Worm (Caenorhabditis elegans) whole organism, L2 larva: ENCODE results near the gene xbx-4.

Experiments used
- C34F6.9 ChIP-seq: fragments of 150-350 bp; optimal IDR thresholded peaks from 2 replicates; lab custom pipeline; 2014; ENCODE audit warnings: missing biosample characterization, missing genetic modification characterization
- F13H6.1 ChIP-seq: sonication (generic microtip); optimal IDR thresholded peaks from 2 replicates; lab custom pipeline; 2016; ENCODE audit warnings: missing genetic modification characterization, missing compliant biosample characterization
- ZK546.5 ChIP-seq: sonication (generic microtip); optimal IDR thresholded peaks from 2 replicates; lab custom pipeline; 2017; ENCODE audit warnings: missing biosample characterization, missing genetic modification characterization
- alr-1 ChIP-seq: fragments of 150-350 bp; optimal IDR thresholded peaks from 2 replicates; lab custom pipeline; 2014; ENCODE audit warnings: missing biosample characterization, missing genetic modification characterization
- aly-2 ChIP-seq: fragments of 150-350 bp; optimal IDR thresholded peaks from 2 replicates; lab custom pipeline; 2014; ENCODE audit warnings: missing biosample characterization, missing genetic modification characterization
- blmp-1 ChIP-seq: sonication (generic microtip); optimal IDR thresholded peaks from 2 replicates; lab custom pipeline; 2017; ENCODE audit warnings: missing genetic modification characterization, mild to moderate bottlenecking, missing compliant biosample characterization, antibody characterized with exemption, moderate library complexity; ENCODE audit not compliant: insufficient read depth
- ceh-16 ChIP-seq: fragments of 150-350 bp; optimal IDR thresholded peaks from 2 replicates; lab custom pipeline; 2014; ENCODE audit warnings: missing biosample characterization, missing genetic modification characterization
- ceh-82 ChIP-seq: fragments of 150-350 bp; optimal IDR thresholded peaks from 2 replicates; lab custom pipeline; 2014; ENCODE audit warnings: missing biosample characterization, missing genetic modification characterization
- crh-2 ChIP-seq: sonication (generic microtip); optimal IDR thresholded peaks from 2 replicates; lab custom pipeline; 2017; ENCODE audit warnings: missing biosample characterization, missing genetic modification characterization
- egl-27 ChIP-seq: sonication (generic microtip); optimal IDR thresholded peaks from 3 replicates; lab custom pipeline; 2017; ENCODE audit warnings: missing biosample characterization, missing genetic modification reagents, missing genetic modification characterization
- elt-1 ChIP-seq: fragments of 150-350 bp; optimal IDR thresholded peaks from 2 replicates; lab custom pipeline; 2014; ENCODE audit warnings: missing biosample characterization, missing genetic modification characterization
- elt-3 ChIP-seq: sonication (generic microtip); optimal IDR thresholded peaks from 2 replicates; lab custom pipeline; 2017; ENCODE audit warnings: missing biosample characterization, missing genetic modification characterization
- fos-1 ChIP-seq: fragments of 150-350 bp; optimal IDR thresholded peaks from 2 replicates; lab custom pipeline; 2014; ENCODE audit warnings: missing biosample characterization, missing genetic modification characterization
- gmeb-1 ChIP-seq: fragments of 150-350 bp; optimal IDR thresholded peaks from 2 replicates; lab custom pipeline; 2014; ENCODE audit warnings: missing biosample characterization, missing genetic modification characterization
- lin-13 ChIP-seq: fragments of 150-350 bp; optimal IDR thresholded peaks from 2 replicates; lab custom pipeline; 2014; ENCODE audit warnings: missing biosample characterization, missing genetic modification reagents, missing genetic modification characterization
- lin-39 ChIP-seq: fragments of 150-350 bp; optimal IDR thresholded peaks from 2 replicates; lab custom pipeline; 2014; ENCODE audit warnings: missing biosample characterization, missing genetic modification reagents, missing genetic modification characterization
- lsy-2 ChIP-seq, 2 experiments: fragments of 150-350 bp in 1 of 2; sonication (generic microtip) in 1 of 2; optimal IDR thresholded peaks; 2 replicates each; lab custom pipeline; 2014 to 2017; ENCODE audit warnings: missing biosample characterization in 2 of 2, missing genetic modification characterization in 2 of 2
- mdl-1 ChIP-seq, 2 experiments: fragments of 150-350 bp in 1 of 2; sonication (generic microtip) in 1 of 2; optimal IDR thresholded peaks; 2 replicates each; lab custom pipeline; 2017; ENCODE audit warnings: missing biosample characterization in 2 of 2, missing genetic modification characterization in 2 of 2
- nhr-10 ChIP-seq: sonication (generic microtip); optimal IDR thresholded peaks from 2 replicates; lab custom pipeline; 2017; ENCODE audit warnings: missing biosample characterization, missing genetic modification characterization
- nhr-11 ChIP-seq: fragments of 150-350 bp; optimal IDR thresholded peaks from 2 replicates; lab custom pipeline; 2014; ENCODE audit warnings: missing biosample characterization, missing genetic modification characterization
- nhr-12 ChIP-seq: fragments of 150-350 bp; optimal IDR thresholded peaks from 2 replicates; lab custom pipeline; 2014; ENCODE audit warnings: missing biosample characterization, missing genetic modification characterization
- nhr-21 ChIP-seq: fragments of 150-350 bp; optimal IDR thresholded peaks from 2 replicates; lab custom pipeline; 2014; ENCODE audit warnings: missing biosample characterization, missing genetic modification characterization
- nhr-23 ChIP-seq: fragments of 150-350 bp; optimal IDR thresholded peaks from 2 replicates; lab custom pipeline; 2014; ENCODE audit warnings: missing biosample characterization, missing genetic modification reagents, missing genetic modification characterization
- nhr-25 ChIP-seq: fragments of 150-350 bp; sonication (generic microtip); optimal IDR thresholded peaks from 3 replicates; lab custom pipeline; 2014; ENCODE audit warnings: missing biosample characterization, missing genetic modification characterization
- nhr-6 ChIP-seq: fragments of 150-350 bp; optimal IDR thresholded peaks from 2 replicates; lab custom pipeline; 2014; ENCODE audit warnings: missing biosample characterization, missing genetic modification characterization
- peb-1 ChIP-seq: fragments of 150-350 bp; optimal IDR thresholded peaks from 2 replicates; lab custom pipeline; 2014; ENCODE audit warnings: missing biosample characterization, missing genetic modification characterization
- sem-4 ChIP-seq: fragments of 150-350 bp; optimal IDR thresholded peaks from 2 replicates; lab custom pipeline; 2014; ENCODE audit warnings: missing biosample characterization, missing genetic modification reagents, missing genetic modification characterization
- skn-1 ChIP-seq: sonication (generic microtip); optimal IDR thresholded peaks from 2 replicates; lab custom pipeline; 2017; ENCODE audit warnings: missing biosample characterization, missing genetic modification characterization
- sma-3 ChIP-seq: sonication (generic microtip); optimal IDR thresholded peaks from 2 replicates; lab custom pipeline; 2016; ENCODE audit warnings: missing genetic modification reagents, missing genetic modification characterization, missing compliant biosample characterization
- sma-9 ChIP-seq, 2 experiments: fragments of 150-350 bp in 1 of 2; sonication (generic microtip) in 1 of 2; optimal IDR thresholded peaks; 2 replicates each; lab custom pipeline; 2014 to 2016; ENCODE audit warnings: missing genetic modification characterization in 2 of 2, mild to moderate bottlenecking in 1 of 2, missing biosample characterization in 1 of 2, missing compliant biosample characterization in 1 of 2, missing genetic modification reagents in 1 of 2, moderate library complexity in 1 of 2
- unc-39 ChIP-seq: fragments of 150-350 bp; optimal IDR thresholded peaks from 2 replicates; lab custom pipeline; 2014; ENCODE audit warnings: missing biosample characterization, missing genetic modification characterization
- unc-55 ChIP-seq: fragments of 150-350 bp; sonication (generic microtip); optimal IDR thresholded peaks from 3 replicates; lab custom pipeline; 2014; ENCODE audit warnings: missing biosample characterization, missing genetic modification reagents, missing genetic modification characterization
- ztf-11 ChIP-seq: sonication (generic microtip); optimal IDR thresholded peaks from 2 replicates; lab custom pipeline; 2017; ENCODE audit warnings: missing biosample characterization, missing genetic modification characterization

Gene xbx-4

DNA sequence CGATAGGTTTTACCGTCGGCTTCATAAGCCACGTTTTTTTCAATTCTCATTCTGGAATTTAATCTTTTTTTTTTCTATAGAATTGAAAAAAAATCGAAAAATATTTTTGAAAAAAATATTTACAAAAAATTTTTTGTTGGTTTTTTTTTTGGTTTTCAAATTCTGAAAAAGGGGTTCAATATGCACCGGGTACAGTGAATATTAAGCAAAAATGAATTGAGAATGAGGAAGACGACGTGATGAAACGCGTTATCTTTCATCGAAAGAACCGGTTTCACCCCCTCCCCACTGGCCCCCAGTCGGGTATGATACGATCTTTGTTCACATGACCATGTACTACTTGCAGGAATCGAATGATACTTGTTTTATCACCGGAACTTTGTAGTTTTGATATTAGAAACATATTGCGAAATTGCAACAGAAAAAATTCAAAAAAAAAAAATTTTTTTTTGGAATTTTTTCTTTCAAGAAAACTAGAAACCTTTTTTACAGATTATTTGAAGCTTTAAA is 34.9 kb downstream of the xbx-4 start, which contains the start of gene C54E4.5:
TSS of gene C54E4.5 (minus strand) at position 51 of the 510 bp plus-strand sequence.
- peak; percentile 80 for TF ChIP-seq sma-9 (GFP tag; optimal IDR thresholded peaks at IDR 0.05; lab: Kevin White, UChicago)
- TF ChIP-seq sma-9 (tag; optimal IDR thresholded peaks at IDR 0.05; lab: Kevin White, UChicago), result no peak
- TF ChIP-seq nhr-10, result no peak
- peak; percentile 44 for TF ChIP-seq blmp-1 (tag; lab: Kevin White, UChicago)
- TF ChIP-seq fos-1 (tag; lab: Kevin White, UChicago), result no peak
- peak; percentile 52 for TF ChIP-seq sma-3
- TF ChIP-seq ceh-82, result no peak
- no peak for TF ChIP-seq nhr-6
- peak; percentile 53 for TF ChIP-seq nhr-21
- no peak for TF ChIP-seq ztf-11 (tag; lab: Kevin White, UChicago)
- peak; percentile 38 for TF ChIP-seq gmeb-1 (tag; lab: Kevin White, UChicago)
- peak; percentile 54 for TF ChIP-seq egl-27 (tag; lab: Kevin White, UChicago)
- no peak for TF ChIP-seq C34F6.9 (tag; lab: Kevin White, UChicago)
- TF ChIP-seq mdl-1 (tag; optimal IDR thresholded peaks at IDR 0.05; lab: Kevin White, UChicago), result no peak
- no peak for TF ChIP-seq nhr-11 (tag; lab: Kevin White, UChicago)
- TF ChIP-seq sem-4, result no peak
- TF ChIP-seq nhr-25 (tag; lab: Kevin White, UChicago), result peak; percentile 70
- peak; percentile 6 for TF ChIP-seq crh-2
- peak; percentile 3 for TF ChIP-seq ceh-16 (tag; lab: Kevin White, UChicago)

DNA sequence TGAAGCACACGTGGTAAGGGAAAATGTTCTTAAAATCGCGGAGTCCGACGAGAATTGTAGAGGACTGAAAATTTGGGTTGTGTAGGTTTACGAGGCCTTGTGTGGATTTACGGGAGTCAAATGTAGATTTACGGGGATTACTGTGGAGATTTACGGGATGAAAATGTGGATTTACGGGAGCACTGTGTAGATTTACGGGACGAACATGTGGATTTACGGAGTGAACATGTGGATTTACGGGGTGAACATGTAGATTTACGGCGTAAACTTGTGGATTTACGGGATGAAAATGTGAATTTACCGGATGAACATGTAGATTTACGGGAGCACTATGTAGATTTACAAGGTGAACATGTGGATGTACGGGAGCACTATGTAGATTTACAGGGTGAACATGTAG is 41.8 kb downstream of the xbx-4 start:
- no peak for TF ChIP-seq peb-1 (tag; lab: Kevin White, UChicago)
- TF ChIP-seq elt-1 (tag; lab: Kevin White, UChicago), result no peak
- TF ChIP-seq lin-13 (GFP tag; lab: Kevin White, UChicago), result no peak
- TF ChIP-seq F13H6.1, result no peak
- TF ChIP-seq aly-2, result no peak
- no peak for TF ChIP-seq nhr-21
- no peak for TF ChIP-seq skn-1
- no peak for TF ChIP-seq nhr-11 (tag; lab: Kevin White, UChicago)
- TF ChIP-seq lsy-2 (tag; optimal IDR thresholded peaks at IDR 0.05; lab: Kevin White, UChicago), result no peak
- no peak for TF ChIP-seq blmp-1 (tag; lab: Kevin White, UChicago)
- no peak for TF ChIP-seq ceh-16 (tag; lab: Kevin White, UChicago)
- TF ChIP-seq alr-1, result no peak
- no peak for TF ChIP-seq sem-4
- no peak for TF ChIP-seq ztf-11 (tag; lab: Kevin White, UChicago)
- TF ChIP-seq lin-39 (tag; lab: Kevin White, UChicago), result no peak
- TF ChIP-seq elt-3 (tag; lab: Kevin White, UChicago), result no peak
- no peak for TF ChIP-seq unc-39 (tag; lab: Kevin White, UChicago)
- no peak for TF ChIP-seq mdl-1 (tag; optimal IDR thresholded peaks at IDR 0.05; lab: Kevin White, UChicago)

DNA sequence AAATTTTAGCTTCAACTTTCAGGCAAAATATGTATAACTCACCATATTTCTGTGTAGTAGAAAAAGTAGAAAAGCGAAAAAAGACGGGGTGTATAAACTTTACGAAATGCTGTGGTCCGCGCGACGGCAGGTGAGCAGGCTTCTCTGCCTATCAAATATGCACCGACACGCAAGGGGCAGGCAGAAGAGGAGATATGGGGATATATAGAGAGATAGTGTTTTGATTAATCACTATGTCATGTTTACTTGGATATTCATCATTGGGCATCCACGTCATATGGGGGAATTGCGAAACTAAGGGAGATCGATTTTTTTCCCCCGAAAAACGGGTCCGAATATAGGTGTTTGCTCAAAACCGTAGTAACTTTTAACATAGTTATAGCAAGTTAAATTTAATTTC is 44.6 kb downstream of the xbx-4 start, which contains the start of gene gcy-37:
TSS of gene gcy-37 (minus strand) at position 101 of the 400 bp plus-strand sequence.
- no peak for TF ChIP-seq nhr-21
- no peak for TF ChIP-seq sma-3
- TF ChIP-seq fos-1 (tag; lab: Kevin White, UChicago), result no peak
- TF ChIP-seq unc-55, result no peak
- no peak for TF ChIP-seq egl-27 (tag; lab: Kevin White, UChicago)
- TF ChIP-seq elt-3 (tag; lab: Kevin White, UChicago), result no peak
- no peak for TF ChIP-seq nhr-23 (tag; lab: Kevin White, UChicago)
- TF ChIP-seq nhr-12 (tag; lab: Kevin White, UChicago), result no peak
- TF ChIP-seq elt-1 (tag; lab: Kevin White, UChicago), result no peak

DNA sequence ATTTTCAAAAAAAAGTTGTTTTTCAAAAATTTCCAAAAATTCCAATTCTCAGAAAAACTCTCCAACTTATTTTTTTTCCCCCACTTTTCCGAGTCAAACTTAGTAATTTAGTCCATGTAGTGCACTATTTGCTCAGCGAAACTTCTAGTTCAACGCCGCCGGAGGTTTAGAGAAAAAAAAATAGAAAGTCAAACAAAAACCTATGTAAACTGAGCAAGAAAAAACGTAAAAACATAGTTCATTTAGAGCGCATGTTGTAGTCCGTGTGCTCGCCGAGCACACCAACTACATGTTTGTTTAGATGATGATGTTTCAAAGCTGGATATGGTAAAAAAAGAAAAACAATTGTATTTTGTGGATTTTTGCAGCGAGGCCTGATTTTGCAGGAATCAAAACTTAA is 47.8 kb downstream of the xbx-4 start:
- no peak for TF ChIP-seq ZK546.5 (tag; lab: Kevin White, UChicago)
- peak; percentile 66 for TF ChIP-seq F13H6.1
